Fruit fly (Drosophila melanogaster) Kc167 (cell line): ENCODE measurements around the gene Ppm1.

Source experiments
- Myc ChIP-seq: fragments of >200 bp; optimal IDR thresholded peaks from 2 replicates; lab custom pipeline; 2017; ENCODE audit warnings: missing external identifiers
- Sin3A ChIP-seq: fragments of >200 bp; optimal IDR thresholded peaks from 2 replicates; lab custom pipeline; 2018; ENCODE audit warnings: missing external identifiers
- h ChIP-seq: fragments of >200 bp; optimal IDR thresholded peaks from 3 replicates; lab custom pipeline; 2018; ENCODE audit warnings: missing external identifiers
- insv ChIP-seq: fragments of >200 bp; optimal IDR thresholded peaks from 3 replicates; lab custom pipeline; 2018; ENCODE audit warnings: missing external identifiers
- psq ChIP-seq: fragments of >200 bp; optimal IDR thresholded peaks from 2 replicates; lab custom pipeline; 2017; ENCODE audit warnings: missing external identifiers
- ttk ChIP-seq: sonication (Bioruptor generic); optimal IDR thresholded peaks from 2 replicates; lab custom pipeline; 2017; ENCODE audit warnings: missing external identifiers

Ppm1 gene

DNA sequence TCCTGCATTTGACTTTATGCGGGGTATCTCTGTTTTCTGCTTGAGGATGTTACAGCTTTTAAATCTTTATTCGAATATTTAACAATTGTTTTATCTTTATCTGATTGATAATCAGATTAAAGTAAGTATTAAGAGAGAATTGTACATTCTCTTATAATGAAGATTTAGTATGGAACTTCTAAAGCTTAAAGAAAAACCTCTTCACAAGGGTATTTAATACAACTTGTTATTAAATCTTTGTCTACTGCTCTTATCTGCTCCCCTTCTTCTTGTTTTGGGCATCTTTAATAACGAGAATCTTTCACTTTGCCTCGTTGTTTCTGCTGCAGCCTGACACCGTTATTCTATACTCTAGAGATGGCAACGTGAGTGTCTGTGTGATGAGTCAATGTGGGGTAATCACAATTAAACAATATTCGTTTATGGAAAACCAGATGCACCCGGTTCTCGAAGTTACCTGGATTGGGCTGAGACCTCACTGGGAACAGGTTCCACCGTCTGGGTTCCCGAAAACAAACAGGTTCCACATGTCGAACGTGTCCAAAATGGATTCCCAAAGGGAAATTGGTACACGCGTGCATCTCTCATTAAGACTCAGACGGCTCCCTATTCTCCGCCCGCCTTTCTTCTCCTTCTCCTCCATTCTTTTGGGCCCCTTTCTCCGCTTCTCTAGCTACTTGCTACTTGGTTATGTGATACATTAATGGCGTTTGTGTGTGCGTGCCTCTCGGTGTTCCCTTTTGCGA, 30.9 kb upstream of the Ppm1 start:
- TF ChIP-seq psq (lab: Kevin White, UChicago) (no peak), insv (no peak), h (lab: Kevin White, UChicago) (no peak)

- TF ChIP-seq ttk (lab: Kevin White, UChicago) (no peak), h (lab: Kevin White, UChicago) (no peak), Sin3A (no peak), insv (no peak), Myc (lab: Kevin White, UChicago) (no peak), psq (lab: Kevin White, UChicago) (no peak)
Measured at dm6 chr3L:550828-551094, 30.4 kb upstream of the Ppm1 start.

- TF ChIP-seq h (lab: Kevin White, UChicago): no peak
- TF ChIP-seq Myc (lab: Kevin White, UChicago): no peak
- TF ChIP-seq Sin3A: no peak
- TF ChIP-seq insv: no peak
- TF ChIP-seq ttk (lab: Kevin White, UChicago): no peak
- TF ChIP-seq psq (lab: Kevin White, UChicago): no peak
Measured at dm6 chr3L:551844-552243, 29.3 kb upstream of the Ppm1 start.

DNA sequence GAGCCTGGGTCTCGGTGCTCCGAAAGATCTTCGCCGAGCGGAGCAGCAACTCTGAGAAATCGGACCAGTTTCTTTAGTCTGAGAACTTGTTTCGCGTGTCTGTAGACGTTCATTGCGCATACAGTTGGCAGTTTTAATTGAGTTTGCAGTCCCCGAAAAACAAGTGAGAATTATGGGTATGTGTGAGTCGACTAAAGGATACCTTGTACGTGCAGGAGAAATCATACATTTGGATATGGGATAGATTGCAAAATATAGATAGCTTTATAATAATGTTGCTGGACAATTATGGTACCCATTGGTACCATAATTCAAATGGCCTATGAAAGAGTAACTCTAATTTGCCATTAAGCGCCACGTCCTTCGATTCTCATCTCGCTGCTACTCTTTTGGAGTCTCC, 28.7 kb upstream of the Ppm1 start:
- no peak for TF ChIP-seq Sin3A
- TF ChIP-seq insv: no peak
- TF ChIP-seq h (lab: Kevin White, UChicago): no peak
- TF ChIP-seq ttk (lab: Kevin White, UChicago): no peak
- no peak for TF ChIP-seq Myc (lab: Kevin White, UChicago)

dm6 chr3L:552950-553349, 28.2 kb upstream of the Ppm1 start:
- TF ChIP-seq h (lab: Kevin White, UChicago) (no peak), psq (lab: Kevin White, UChicago) (no peak), Myc (lab: Kevin White, UChicago) (no peak), ttk (lab: Kevin White, UChicago) (no peak), insv (no peak), Sin3A (no peak)

DNA sequence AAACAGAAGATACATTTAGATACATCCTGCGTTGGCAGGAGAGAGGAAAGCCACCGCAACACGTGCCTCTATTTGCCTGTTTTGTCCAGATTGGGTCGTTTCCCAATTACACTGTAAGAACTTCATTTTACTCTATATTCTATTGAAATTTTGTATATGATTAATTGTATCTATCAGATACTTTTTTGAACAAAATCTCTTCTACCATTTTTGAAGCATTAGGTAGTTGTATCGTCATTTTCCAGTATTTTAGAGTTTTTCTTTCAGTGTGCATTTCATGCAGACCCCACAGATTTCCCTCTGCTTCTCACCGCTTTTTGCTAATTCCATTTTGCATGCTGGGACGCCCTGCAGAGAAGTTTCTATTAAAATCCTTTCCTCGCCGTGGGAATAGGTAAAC, 26.6 kb upstream of the Ppm1 start:
- TF ChIP-seq Sin3A (no peak), Myc (lab: Kevin White, UChicago) (no peak), psq (lab: Kevin White, UChicago) (no peak), h (lab: Kevin White, UChicago) (no peak), ttk (lab: Kevin White, UChicago) (no peak), insv (no peak)

DNA sequence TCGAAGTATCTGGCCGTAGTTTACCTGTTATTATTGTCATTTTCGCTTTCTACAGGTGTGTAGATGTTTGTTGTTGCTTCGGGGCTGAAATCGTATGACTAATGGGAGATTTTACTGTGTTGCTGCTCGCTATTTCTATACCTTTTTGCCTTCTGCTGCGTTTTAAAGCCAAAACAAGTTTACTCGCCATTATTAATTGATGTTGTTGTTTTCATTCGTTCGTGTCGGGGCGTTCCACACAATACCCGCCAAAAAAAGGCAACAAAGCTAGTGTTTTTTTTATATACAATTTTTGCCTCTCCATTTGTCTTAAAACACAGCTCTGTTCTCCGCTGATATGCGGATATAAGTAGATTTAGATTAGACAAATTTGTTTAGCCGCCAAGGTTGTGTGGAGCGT, 25.8 kb upstream of the Ppm1 start:
- no peak for TF ChIP-seq h (lab: Kevin White, UChicago)
- no peak for TF ChIP-seq ttk (lab: Kevin White, UChicago)
- no peak for TF ChIP-seq Myc (lab: Kevin White, UChicago)
- TF ChIP-seq psq (lab: Kevin White, UChicago): no peak

DNA sequence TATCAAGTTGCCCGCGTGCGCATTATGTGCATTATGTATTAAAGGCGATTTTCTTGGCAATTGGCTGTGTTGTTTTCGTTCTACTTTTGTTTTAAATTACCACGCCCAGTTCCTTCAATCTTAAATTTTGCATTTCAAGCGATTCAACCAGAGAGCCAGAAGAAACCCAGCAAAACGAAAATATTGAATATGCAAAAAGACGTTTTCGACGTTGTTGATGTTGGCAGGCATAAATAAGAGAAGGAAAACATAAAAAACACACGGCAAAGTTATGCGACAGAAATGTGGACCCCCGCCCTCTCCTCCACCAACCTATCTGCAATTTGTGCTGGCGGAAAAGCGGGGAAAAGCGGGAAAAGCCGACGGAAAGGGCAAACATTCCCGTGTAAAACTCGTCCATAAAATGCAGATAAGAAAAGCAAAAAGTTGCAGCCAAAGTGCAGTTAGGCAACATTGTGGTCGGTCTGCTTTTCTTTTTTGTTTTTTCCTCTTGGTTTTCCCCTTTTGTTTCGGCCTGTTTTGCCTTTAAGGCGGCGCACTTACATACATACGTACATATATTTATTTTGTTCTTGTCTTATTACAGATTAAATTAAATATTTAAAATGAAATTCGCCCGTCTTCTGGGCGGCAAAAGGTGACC, 25.1 kb upstream of the Ppm1 start:
- TF ChIP-seq Myc (lab: Kevin White, UChicago) (no peak), Sin3A (no peak), psq (lab: Kevin White, UChicago) (no peak), h (lab: Kevin White, UChicago) (no peak), insv (no peak), ttk (lab: Kevin White, UChicago) (no peak)

- TF ChIP-seq insv (no peak), Sin3A (no peak), psq (lab: Kevin White, UChicago) (no peak), h (lab: Kevin White, UChicago) (no peak), ttk (lab: Kevin White, UChicago) (no peak), Myc (lab: Kevin White, UChicago) (no peak)
Measured at dm6 chr3L:557294-557693, 23.8 kb upstream of the Ppm1 start.

dm6 chr3L:559390-560034, 21.6 kb upstream of the Ppm1 start:
- TF ChIP-seq h (lab: Kevin White, UChicago) (no peak), Myc (lab: Kevin White, UChicago) (no peak), insv (no peak), ttk (lab: Kevin White, UChicago) (no peak), psq (lab: Kevin White, UChicago) (no peak), Sin3A (no peak)

- TF ChIP-seq ttk (lab: Kevin White, UChicago): no peak
- no peak for TF ChIP-seq Myc (lab: Kevin White, UChicago)
- no peak for TF ChIP-seq h (lab: Kevin White, UChicago)
- no peak for TF ChIP-seq Sin3A
Measured at dm6 chr3L:561117-561516, 20.0 kb upstream of the Ppm1 start.

DNA sequence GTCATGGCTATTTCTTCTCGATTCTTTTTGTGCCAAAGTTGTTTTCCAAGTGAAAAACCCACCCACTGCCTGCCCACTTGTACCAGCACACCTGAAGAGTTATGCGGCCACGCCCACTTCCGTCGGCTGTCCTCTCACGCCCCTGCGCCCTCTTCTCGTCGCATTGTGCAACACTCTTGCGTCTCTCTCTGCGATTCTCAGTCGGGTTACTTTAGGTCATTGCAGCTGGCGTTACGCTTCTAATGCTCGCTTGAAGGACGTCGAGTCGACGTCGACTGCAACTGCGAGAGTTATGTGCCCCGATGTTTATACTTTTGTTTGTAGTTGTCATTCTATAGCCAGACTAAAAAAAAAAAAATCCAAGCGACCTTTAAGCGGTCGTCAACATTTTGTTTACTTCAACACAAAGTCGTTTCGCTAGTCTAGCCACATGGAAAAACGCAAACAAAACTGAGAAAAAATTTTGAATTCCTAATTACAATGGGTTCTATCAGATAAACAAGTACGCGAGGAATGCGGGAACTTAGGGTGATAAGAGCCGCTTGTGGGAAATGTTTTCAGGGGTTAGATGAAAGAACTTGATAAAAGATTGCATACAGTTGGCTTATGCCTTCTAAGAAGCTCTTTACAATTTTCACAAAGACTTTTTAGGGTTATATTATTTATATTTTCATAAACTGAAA, 19.2 kb upstream of the Ppm1 start:
- TF ChIP-seq h (lab: Kevin White, UChicago) (no peak), Myc (lab: Kevin White, UChicago) (no peak), ttk (lab: Kevin White, UChicago) (no peak), Sin3A (no peak), psq (lab: Kevin White, UChicago) (no peak), insv (no peak)
